Worm (Caenorhabditis elegans): ENCODE data around the gene C39B10.7.

- TF ChIP-seq ceh-58 (GFP tag; IDR thresholded peaks at IDR 0.05), result no peak
- no peak for TF ChIP-seq snpc-4 (GFP tag; optimal IDR thresholded peaks at IDR 0.05)
- TF ChIP-seq snpc-4 (tag; optimal IDR thresholded peaks at IDR 0.05), result no peak
- TF ChIP-seq ama-1 (optimal IDR thresholded peaks at IDR 0.05), result no peak
- TF ChIP-seq ama-1 (GFP tag; optimal IDR thresholded peaks at IDR 0.05), result no peak
- TF ChIP-seq ztf-25 (GFP tag; IDR thresholded peaks at IDR 0.05), result no peak
- no peak for TF ChIP-seq B0261.1 (tag; optimal IDR thresholded peaks at IDR 0.05)
- no peak for TF ChIP-seq madf-3 (GFP tag; IDR thresholded peaks at IDR 0.05)
- TF ChIP-seq lsy-27 (tag; optimal IDR thresholded peaks at IDR 0.05; ENCODE audit: borderline replicate concordance, insufficient read depth), result no peak
- no peak for TF ChIP-seq madf-6 (GFP tag; IDR thresholded peaks at IDR 0.05)
These were observed 42.8 kb upstream of the C39B10.7 start for ce11 chrX:10433863-10434262.

Data from whole organism, young adult.